Fruit fly (Drosophila melanogaster) whole organism, embryonic: ENCODE results near the gene Trl.
A peak's percentile ranks its signal among the peaks of the same experiment; 100 is the strongest.

ENCODE experiments used
- ATbp ChIP-seq: fragments of 200-800 bp; sonication (Bioruptor generic); optimal IDR thresholded peaks from 2 replicates; lab custom pipeline; 2017; ENCODE audit warnings: missing biosample characterization, mild to moderate bottlenecking, missing genetic modification characterization, missing genetic modification reagents
- Adf1 ChIP-seq: fragments of 200-800 bp; sonication (Bioruptor generic); IDR thresholded peaks from 2 replicates; pipeline ENCODE4 v1.3.6; 2022; ENCODE audit warnings: missing biosample characterization, missing genetic modification characterization
- Blimp-1 ChIP-seq: fragments of 200-800 bp; sonication (Bioruptor generic); optimal IDR thresholded peaks from 3 replicates; lab custom pipeline; 2018; ENCODE audit warnings: missing biosample characterization, missing genetic modification characterization, mild to moderate bottlenecking, moderate library complexity, missing genetic modification reagents
- BtbVII ChIP-seq: fragments of 200-800 bp; sonication (Bioruptor generic); optimal IDR thresholded peaks from 3 replicates; lab custom pipeline; 2017; ENCODE audit warnings: missing biosample characterization, mild to moderate bottlenecking, missing genetic modification characterization
- CG10543 ChIP-seq: fragments of 200-800 bp; sonication (Bioruptor generic); optimal IDR thresholded peaks from 3 replicates; lab custom pipeline; 2017; ENCODE audit warnings: missing biosample characterization, mild to moderate bottlenecking, missing genetic modification characterization, moderate library complexity
- CG12659 ChIP-seq: fragments of 200-800 bp; sonication (Bioruptor generic); optimal IDR thresholded peaks from 3 replicates; lab custom pipeline; 2017; ENCODE audit warnings: mild to moderate bottlenecking, missing biosample characterization, missing genetic modification reagents, missing genetic modification characterization
- CG13624 ChIP-seq: fragments of 200-800 bp; sonication (Bioruptor generic); optimal IDR thresholded peaks from 2 replicates; lab custom pipeline; 2016; ENCODE audit warnings: missing biosample characterization, missing genetic modification characterization
- CG18599 ChIP-seq: fragments of 200-800 bp; sonication (Bioruptor generic); optimal IDR thresholded peaks from 3 replicates; lab custom pipeline; 2017; ENCODE audit warnings: missing biosample characterization, missing genetic modification characterization, mild to moderate bottlenecking, moderate library complexity, missing genetic modification reagents
- CG2129 ChIP-seq: fragments of 200-800 bp; sonication (Bioruptor generic); IDR thresholded peaks from 2 replicates; pipeline ENCODE4 v1.3.6; 2022; ENCODE audit warnings: missing biosample characterization, missing genetic modification characterization; ENCODE audit not compliant: partially characterized antibody
- CG2202 ChIP-seq: fragments of 200-800 bp; sonication (Bioruptor generic); optimal IDR thresholded peaks from 2 replicates; lab custom pipeline; 2018; ENCODE audit warnings: missing biosample characterization, mild to moderate bottlenecking, missing genetic modification characterization
- CG31365 ChIP-seq: fragments of 200-800 bp; sonication (Bioruptor generic); optimal IDR thresholded peaks from 2 replicates; lab custom pipeline; 2018; ENCODE audit warnings: missing biosample characterization, mild to moderate bottlenecking, missing genetic modification characterization
- CG4617 ChIP-seq: fragments of 200-800 bp; sonication (Bioruptor generic); optimal IDR thresholded peaks from 3 replicates; lab custom pipeline; 2016; ENCODE audit warnings: missing biosample characterization, missing genetic modification characterization, borderline replicate concordance
- CG7271 ChIP-seq: fragments of 200-800 bp; sonication (Bioruptor generic); optimal IDR thresholded peaks from 2 replicates; lab custom pipeline; 2018; ENCODE audit warnings: missing biosample characterization, mild to moderate bottlenecking, missing genetic modification characterization, moderate library complexity
- CG7963 ChIP-seq: fragments of 200-800 bp; sonication (Bioruptor generic); IDR thresholded peaks from 3 replicates; pipeline ENCODE4 v1.3.6; 2022; ENCODE audit warnings: missing biosample characterization, missing genetic modification characterization; ENCODE audit not compliant: partially characterized antibody
- CG7987 ChIP-seq: fragments of 200-800 bp; sonication (Bioruptor generic); optimal IDR thresholded peaks from 2 replicates; lab custom pipeline; 2018; ENCODE audit warnings: missing biosample characterization, mild to moderate bottlenecking, missing genetic modification characterization, moderate library complexity
- CG8478 ChIP-seq: fragments of >200 bp; optimal IDR thresholded peaks from 2 replicates; lab custom pipeline; 2018
- CHES-1-like ChIP-seq: fragments of 200-800 bp; sonication (Bioruptor generic); optimal IDR thresholded peaks from 2 replicates; lab custom pipeline; 2016; ENCODE audit warnings: missing biosample characterization, missing genetic modification characterization
- Dll ChIP-seq: fragments of 200-800 bp; sonication (Bioruptor generic); IDR thresholded peaks from 4 replicates; pipeline ENCODE4 v1.3.6; 2022; ENCODE audit warnings: missing biosample characterization, missing genetic modification characterization; ENCODE audit not compliant: partially characterized antibody
- H15 ChIP-seq: fragments of 200-800 bp; sonication (Bioruptor generic); IDR thresholded peaks from 3 replicates; pipeline ENCODE4 v1.3.6; 2022; ENCODE audit warnings: missing biosample characterization, missing genetic modification characterization
- HLH54F ChIP-seq: fragments of 200-800 bp; sonication (Bioruptor generic); optimal IDR thresholded peaks from 3 replicates; lab custom pipeline; 2016; ENCODE audit warnings: missing biosample characterization, missing genetic modification characterization
- HmgZ ChIP-seq: fragments of 200-800 bp; sonication (Bioruptor generic); optimal IDR thresholded peaks from 2 replicates; lab custom pipeline; 2018; ENCODE audit warnings: missing biosample characterization, mild to moderate bottlenecking, missing genetic modification characterization
- Hsf ChIP-seq: fragments of 200-800 bp; sonication (Bioruptor generic); optimal IDR thresholded peaks from 3 replicates; lab custom pipeline; 2016; ENCODE audit warnings: missing biosample characterization, missing genetic modification characterization
- Lhr ChIP-seq: fragments of 200-800 bp; sonication (Bioruptor generic); optimal IDR thresholded peaks from 3 replicates; lab custom pipeline; 2017; ENCODE audit warnings: mild to moderate bottlenecking, missing biosample characterization, missing genetic modification reagents, missing genetic modification characterization
- MBD-R2 ChIP-seq: fragments of 200-800 bp; sonication (Bioruptor generic); IDR thresholded peaks from 2 replicates; pipeline ENCODE4 v1.3.6; 2022; ENCODE audit warnings: missing biosample characterization, missing genetic modification characterization
- Max ChIP-seq: fragments of 200-800 bp; sonication (Bioruptor generic); optimal IDR thresholded peaks from 2 replicates; lab custom pipeline; 2016; ENCODE audit warnings: missing biosample characterization, mild to moderate bottlenecking, missing genetic modification characterization
- NC2α ChIP-seq: fragments of 200-800 bp; sonication (Bioruptor generic); optimal IDR thresholded peaks from 2 replicates; lab custom pipeline; 2016; ENCODE audit warnings: missing biosample characterization, missing genetic modification characterization
- NC2β ChIP-seq: fragments of 200-800 bp; sonication (Bioruptor generic); optimal IDR thresholded peaks from 2 replicates; lab custom pipeline; 2016; ENCODE audit warnings: missing biosample characterization, missing genetic modification characterization
- Opbp ChIP-seq: fragments of 200-800 bp; sonication (Bioruptor generic); IDR thresholded peaks from 3 replicates; pipeline ENCODE4 v1.3.6; 2022; ENCODE audit warnings: missing biosample characterization, missing genetic modification characterization; ENCODE audit not compliant: partially characterized antibody
- Optix ChIP-seq: fragments of 200-800 bp; sonication (Bioruptor generic); IDR thresholded peaks from 3 replicates; pipeline ENCODE4 v1.3.6; 2022; ENCODE audit warnings: missing biosample characterization, missing genetic modification characterization
- PHDP ChIP-seq: fragments of 200-800 bp; sonication (Bioruptor generic); optimal IDR thresholded peaks from 3 replicates; lab custom pipeline; 2018; ENCODE audit warnings: missing biosample characterization, mild to moderate bottlenecking, missing genetic modification characterization, moderate library complexity
- Scr ChIP-seq: fragments of 200-800 bp; sonication (Bioruptor generic); IDR thresholded peaks from 2 replicates; pipeline ENCODE4 v1.3.6; 2022; ENCODE audit warnings: missing biosample characterization, missing genetic modification characterization; ENCODE audit not compliant: partially characterized antibody
- Vsx1 ChIP-seq: fragments of 200-800 bp; sonication (Bioruptor generic); optimal IDR thresholded peaks from 2 replicates; lab custom pipeline; 2017; ENCODE audit warnings: missing biosample characterization, mild to moderate bottlenecking, missing genetic modification characterization, missing genetic modification reagents
- bcd ChIP-seq: fragments of 200-800 bp; sonication (Bioruptor generic); optimal IDR thresholded peaks from 2 replicates; lab custom pipeline; 2017; ENCODE audit warnings: missing biosample characterization, mild to moderate bottlenecking, missing genetic modification characterization
- cato ChIP-seq: fragments of 200-800 bp; sonication (Bioruptor generic); optimal IDR thresholded peaks from 2 replicates; lab custom pipeline; 2016; ENCODE audit warnings: missing biosample characterization, missing genetic modification characterization, borderline replicate concordance
- cg ChIP-seq: fragments of 200-800 bp; sonication (Bioruptor generic); optimal IDR thresholded peaks from 3 replicates; lab custom pipeline; 2019; ENCODE audit warnings: missing biosample characterization, mild to moderate bottlenecking, missing genetic modification characterization, moderate library complexity
- chinmo ChIP-seq: fragments of 200-800 bp; sonication (Bioruptor generic); IDR thresholded peaks from 4 replicates; pipeline ENCODE4 v1.3.6; 2022; ENCODE audit warnings: missing biosample characterization, missing genetic modification characterization; ENCODE audit not compliant: partially characterized antibody
- ci ChIP-seq: fragments of 200-800 bp; sonication (Bioruptor generic); IDR thresholded peaks from 3 replicates; pipeline ENCODE4 v1.3.6; 2022; ENCODE audit warnings: missing biosample characterization, missing genetic modification characterization
- dmrt99B ChIP-seq: fragments of 200-800 bp; sonication (Bioruptor generic); optimal IDR thresholded peaks from 2 replicates; lab custom pipeline; 2018; ENCODE audit warnings: missing biosample characterization, mild to moderate bottlenecking, missing genetic modification characterization, moderate library complexity
- fd102C ChIP-seq: fragments of 200-800 bp; sonication (Bioruptor generic); optimal IDR thresholded peaks from 2 replicates; lab custom pipeline; 2018; ENCODE audit warnings: missing biosample characterization, mild to moderate bottlenecking, missing genetic modification characterization, moderate library complexity
- fd3F ChIP-seq: fragments of 200-800 bp; sonication (Bioruptor generic); optimal IDR thresholded peaks from 2 replicates; lab custom pipeline; 2018; ENCODE audit warnings: missing biosample characterization, mild to moderate bottlenecking, missing genetic modification characterization, moderate library complexity
- gcm ChIP-seq: fragments of 200-800 bp; sonication (Bioruptor generic); optimal IDR thresholded peaks from 2 replicates; lab custom pipeline; 2019; ENCODE audit warnings: missing biosample characterization, mild to moderate bottlenecking, missing genetic modification characterization, moderate library complexity
- ham ChIP-seq: fragments of 200-800 bp; sonication (Bioruptor generic); IDR thresholded peaks from 2 replicates; pipeline ENCODE4 v1.3.6; 2022; ENCODE audit warnings: missing biosample characterization, missing genetic modification characterization
- kah ChIP-seq: fragments of 200-800 bp; sonication (Bioruptor generic); optimal IDR thresholded peaks from 2 replicates; lab custom pipeline; 2018; ENCODE audit warnings: missing biosample characterization, mild to moderate bottlenecking, missing genetic modification characterization
- lilli ChIP-seq: fragments of 200-800 bp; sonication (Bioruptor generic); optimal IDR thresholded peaks from 3 replicates; lab custom pipeline; 2016; ENCODE audit warnings: missing biosample characterization, missing genetic modification characterization
- maf-S ChIP-seq: fragments of 200-800 bp; sonication (Bioruptor generic); optimal IDR thresholded peaks from 2 replicates; lab custom pipeline; 2016; ENCODE audit warnings: missing biosample characterization, missing genetic modification characterization
- shn ChIP-seq: fragments of 200-800 bp; sonication (Bioruptor generic); optimal IDR thresholded peaks from 3 replicates; lab custom pipeline; 2016; ENCODE audit warnings: missing biosample characterization, missing genetic modification characterization
- sisA ChIP-seq: fragments of 200-800 bp; sonication (Bioruptor generic); IDR thresholded peaks from 2 replicates; pipeline ENCODE4 v1.3.6; 2022; ENCODE audit warnings: missing biosample characterization, missing genetic modification characterization
- tio ChIP-seq: fragments of 200-800 bp; sonication (Bioruptor generic); optimal IDR thresholded peaks from 2 replicates; lab custom pipeline; 2017; ENCODE audit warnings: missing biosample characterization, missing genetic modification characterization, inconsistent platforms
- toy ChIP-seq: fragments of 200-800 bp; sonication (Bioruptor generic); IDR thresholded peaks from 2 replicates; pipeline ENCODE4 v1.3.6; 2022; ENCODE audit warnings: missing biosample characterization, missing genetic modification characterization
- unpg ChIP-seq: fragments of 200-800 bp; sonication (Bioruptor generic); optimal IDR thresholded peaks from 3 replicates; lab custom pipeline; 2018; ENCODE audit warnings: missing biosample characterization, mild to moderate bottlenecking, missing genetic modification characterization, moderate library complexity
- yki ChIP-seq: fragments of >200 bp; optimal IDR thresholded peaks from 3 replicates; lab custom pipeline; 2018

Trl gene

dm6 chr3L:14706461-14706880, 54.4 kb downstream of the Trl start (continued):
- TF ChIP-seq NC2α (GFP tag; lab: Kevin White, UChicago) (no peak), CG10543 (GFP tag; lab: Kevin White, UChicago) (no peak), Dll (GFP tag; lab: Robert Waterston, UW) (no peak), Adf1 (GFP tag; lab: Robert Waterston, UW) (peak; percentile 57; the same call in 1 of the 2 replicates), CG4617 (GFP tag; lab: Kevin White, UChicago) (no peak), CG18599 (GFP tag; lab: Kevin White, UChicago) (peak; percentile 36), lilli (GFP tag; lab: Kevin White, UChicago) (no peak), ham (no peak), fd3F (GFP tag; lab: Kevin White, UChicago) (no peak), gcm (GFP tag; lab: Kevin White, UChicago) (no peak), kah (GFP tag; lab: Kevin White, UChicago) (peak; percentile 99), CG7987 (GFP tag; lab: Kevin White, UChicago) (no peak), CG7963 (GFP tag; lab: Robert Waterston, UW) (no peak), HmgZ (tag; lab: Kevin White, UChicago) (no peak), CG2202 (tag; lab: Kevin White, UChicago) (no peak), bcd (GFP tag; lab: Kevin White, UChicago) (no peak), H15 (GFP tag; lab: Robert Waterston, UW) (no peak), sisA (no peak), ATbp (GFP tag; lab: Kevin White, UChicago) (peak; percentile 16), maf-S (GFP tag; lab: Kevin White, UChicago) (no peak), tio (GFP tag; lab: Kevin White, UChicago) (no peak), cg (GFP tag; lab: Kevin White, UChicago) (no peak), CG13624 (GFP tag; lab: Kevin White, UChicago) (peak; percentile 42), cato (no peak), unpg (no peak), dmrt99B (tag; lab: Kevin White, UChicago) (no peak), HLH54F (GFP tag; lab: Kevin White, UChicago) (no peak), Max (GFP tag; lab: Kevin White, UChicago) (no peak), Opbp (GFP tag; lab: Robert Waterston, UW) (no peak; the same call in 2 of the 3 replicates), CG31365 (peak; percentile 11), CG7271 (no peak), toy (GFP tag; lab: Robert Waterston, UW) (no peak), ci (GFP tag; lab: Robert Waterston, UW) (peak; percentile 60; the same call in 1 of the 3 replicates), MBD-R2 (GFP tag; lab: Robert Waterston, UW) (no peak), shn (no peak), BtbVII (GFP tag; lab: Kevin White, UChicago) (peak; percentile 21), chinmo (peak; percentile 98), Lhr (GFP tag; lab: Kevin White, UChicago) (no peak), yki (no peak), CG12659 (no peak), fd102C (GFP tag; lab: Kevin White, UChicago) (no peak), Blimp-1 (GFP tag; lab: Kevin White, UChicago) (no peak), CHES-1-like (no peak), CG8478 (lab: Kevin White, UChicago) (no peak), Scr (no peak), Optix (no peak), Vsx1 (GFP tag; lab: Kevin White, UChicago) (no peak), CG2129 (no peak), NC2β (GFP tag; lab: Kevin White, UChicago) (no peak), Hsf (GFP tag; lab: Kevin White, UChicago) (no peak), PHDP (no peak)
